Worm (Caenorhabditis elegans): ENCODE results near the gene F39F10.2.

F39F10.2 gene

DNA sequence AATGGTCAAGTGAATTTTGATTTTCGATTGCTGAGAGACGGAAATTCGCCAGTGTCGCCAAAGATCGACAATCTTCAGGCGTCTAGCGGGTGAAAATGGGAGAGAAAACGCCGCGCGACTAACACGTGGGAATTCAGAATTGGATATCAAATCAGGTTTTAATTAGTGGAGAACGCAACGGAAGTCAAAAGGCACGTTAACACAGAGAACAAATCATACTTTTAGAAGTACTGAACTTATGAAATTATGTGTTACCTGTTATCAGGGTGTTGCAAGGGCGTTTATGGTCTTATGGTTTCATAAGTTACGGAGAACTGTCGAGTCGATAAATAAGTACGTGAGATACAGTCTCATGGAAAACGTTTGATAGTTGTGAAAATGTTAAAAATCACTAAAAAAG is 23.3 kb upstream of the F39F10.2 start:
- TF ChIP-seq elt-1 (tag; optimal IDR thresholded peaks at IDR 0.05) (no peak), sma-3 (GFP tag; optimal IDR thresholded peaks at IDR 0.05) (peak; percentile 35), mdl-1 (tag; optimal IDR thresholded peaks at IDR 0.05) (peak in 1 of 2 experiments; percentile 50), sem-4 (tag; optimal IDR thresholded peaks at IDR 0.05) (peak; percentile 27), crh-2 (tag; optimal IDR thresholded peaks at IDR 0.05) (peak; percentile 1), nhr-12 (tag; optimal IDR thresholded peaks at IDR 0.05) (no peak), nhr-21 (tag; optimal IDR thresholded peaks at IDR 0.05) (peak; percentile 56), fos-1 (tag; optimal IDR thresholded peaks at IDR 0.05) (peak; percentile 45), sma-9 (GFP tag; optimal IDR thresholded peaks at IDR 0.05) (peak; percentile 80), sma-9 (tag; optimal IDR thresholded peaks at IDR 0.05) (no peak), dmd-4 (tag; optimal IDR thresholded peaks at IDR 0.05) (no peak), nhr-25 (tag; optimal IDR thresholded peaks at IDR 0.05) (peak; percentile 69), blmp-1 (tag; optimal IDR thresholded peaks at IDR 0.05; ENCODE audit: insufficient read depth) (peak; percentile 80), nhr-11 (tag; optimal IDR thresholded peaks at IDR 0.05) (no peak), lin-13 (GFP tag; optimal IDR thresholded peaks at IDR 0.05) (no peak), ztf-4 (tag; optimal IDR thresholded peaks at IDR 0.05) (no peak)

DNA sequence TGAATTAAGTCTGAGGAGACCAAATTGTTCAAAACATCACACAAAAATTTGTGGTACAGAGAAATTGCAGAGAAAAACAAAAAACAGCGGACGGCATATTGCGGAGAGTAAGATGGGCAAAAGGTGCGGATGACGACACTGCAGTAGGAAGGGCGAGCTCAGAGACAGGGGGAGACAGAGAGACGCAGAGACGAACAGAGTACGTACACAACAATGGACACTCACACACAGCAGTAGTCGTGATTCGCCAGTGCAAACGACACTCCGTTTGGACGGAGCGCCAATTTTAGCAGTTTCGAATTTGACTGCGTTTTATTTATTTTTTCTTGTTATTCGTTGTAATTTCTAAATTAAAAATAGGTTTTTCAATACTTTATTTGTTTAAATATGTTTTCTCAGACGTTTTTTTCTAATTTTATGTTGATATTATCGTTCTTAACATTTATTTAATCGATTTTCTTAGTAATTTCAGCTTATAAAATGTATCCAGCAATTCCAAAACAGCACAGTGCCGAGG is 22.2 kb upstream of the F39F10.2 start, which contains the start of gene T20F7.1:
TSS of gene T20F7.1 (plus strand) at position 467 of the 517 bp plus-strand sequence.
- TF ChIP-seq blmp-1 (tag; optimal IDR thresholded peaks at IDR 0.05; ENCODE audit: insufficient read depth) (peak; percentile 12), skn-1 (tag; optimal IDR thresholded peaks at IDR 0.05) (no peak), lin-39 (tag; optimal IDR thresholded peaks at IDR 0.05) (no peak), ZK546.5 (tag; optimal IDR thresholded peaks at IDR 0.05) (no peak), ztf-1 (GFP tag; conservative IDR thresholded peaks at IDR 0.05) (no peak), lin-13 (GFP tag; optimal IDR thresholded peaks at IDR 0.05) (no peak), ztf-11 (tag; optimal IDR thresholded peaks at IDR 0.05) (no peak), peb-1 (tag; optimal IDR thresholded peaks at IDR 0.05) (no peak), fos-1 (tag; optimal IDR thresholded peaks at IDR 0.05) (peak; percentile 74), mbf-1 (tag; optimal IDR thresholded peaks at IDR 0.05) (no peak), nhr-23 (tag; optimal IDR thresholded peaks at IDR 0.05) (no peak), nhr-10 (tag; optimal IDR thresholded peaks at IDR 0.05) (no peak), lin-11 (tag; optimal IDR thresholded peaks at IDR 0.05) (peak; percentile 51), nhr-237 (tag; optimal IDR thresholded peaks at IDR 0.05) (no peak), zag-1 (tag; optimal IDR thresholded peaks at IDR 0.05) (no peak), nhr-6 (tag; optimal IDR thresholded peaks at IDR 0.05) (peak; percentile 4), elt-3 (tag; optimal IDR thresholded peaks at IDR 0.05) (no peak), ztf-4 (tag; optimal IDR thresholded peaks at IDR 0.05) (peak; percentile 9), elt-1 (tag; optimal IDR thresholded peaks at IDR 0.05) (no peak), unc-55 (GFP tag; optimal IDR thresholded peaks at IDR 0.05) (peak; percentile 69), ceh-16 (tag; optimal IDR thresholded peaks at IDR 0.05) (no peak), nhr-12 (tag; optimal IDR thresholded peaks at IDR 0.05) (no peak), sma-3 (GFP tag; optimal IDR thresholded peaks at IDR 0.05) (peak; percentile 56), alr-1 (tag; optimal IDR thresholded peaks at IDR 0.05) (no peak), snpc-4 (tag; optimal IDR thresholded peaks at IDR 0.05) (peak; percentile 64), dmd-4 (tag; optimal IDR thresholded peaks at IDR 0.05) (no peak), unc-62 (GFP tag; optimal IDR thresholded peaks at IDR 0.05) (no peak), lsy-2 (tag; optimal IDR thresholded peaks at IDR 0.05) (peak; percentile 17 to 78), egl-27 (tag; optimal IDR thresholded peaks at IDR 0.05) (peak; percentile 3), nhr-21 (tag; optimal IDR thresholded peaks at IDR 0.05) (peak; percentile 55), C34F6.9 (tag; optimal IDR thresholded peaks at IDR 0.05) (peak; percentile 72), nhr-129 (tag; optimal IDR thresholded peaks at IDR 0.05) (peak; percentile 90), mdl-1 (tag; optimal IDR thresholded peaks at IDR 0.05) (peak in 1 of 2 experiments; percentile 7), mab-5 (tag; optimal IDR thresholded peaks at IDR 0.05) (no peak), ama-1 (optimal IDR thresholded peaks at IDR 0.05) (no peak), aly-2 (tag; optimal IDR thresholded peaks at IDR 0.05) (no peak), sem-4 (tag; optimal IDR thresholded peaks at IDR 0.05) (no peak), gmeb-1 (tag; optimal IDR thresholded peaks at IDR 0.05) (peak; percentile 63), sma-9 (GFP tag; optimal IDR thresholded peaks at IDR 0.05) (peak; percentile 81), sma-9 (tag; optimal IDR thresholded peaks at IDR 0.05) (no peak), nhr-25 (tag; optimal IDR thresholded peaks at IDR 0.05) (no peak), unc-39 (tag; optimal IDR thresholded peaks at IDR 0.05) (no peak), R02D3.7 (tag; optimal IDR thresholded peaks at IDR 0.05) (no peak), Y55F3AM.14 (GFP tag; optimal IDR thresholded peaks at IDR 0.05) (no peak), nhr-77 (tag; optimal IDR thresholded peaks at IDR 0.05) (no peak), F13H6.1 (tag; optimal IDR thresholded peaks at IDR 0.05) (peak; percentile 83), crh-2 (tag; optimal IDR thresholded peaks at IDR 0.05) (peak; percentile 54), nhr-11 (tag; optimal IDR thresholded peaks at IDR 0.05) (no peak)
